Worm (Caenorhabditis elegans): ENCODE measurements around the gene klp-11.

Gene klp-11

DNA sequence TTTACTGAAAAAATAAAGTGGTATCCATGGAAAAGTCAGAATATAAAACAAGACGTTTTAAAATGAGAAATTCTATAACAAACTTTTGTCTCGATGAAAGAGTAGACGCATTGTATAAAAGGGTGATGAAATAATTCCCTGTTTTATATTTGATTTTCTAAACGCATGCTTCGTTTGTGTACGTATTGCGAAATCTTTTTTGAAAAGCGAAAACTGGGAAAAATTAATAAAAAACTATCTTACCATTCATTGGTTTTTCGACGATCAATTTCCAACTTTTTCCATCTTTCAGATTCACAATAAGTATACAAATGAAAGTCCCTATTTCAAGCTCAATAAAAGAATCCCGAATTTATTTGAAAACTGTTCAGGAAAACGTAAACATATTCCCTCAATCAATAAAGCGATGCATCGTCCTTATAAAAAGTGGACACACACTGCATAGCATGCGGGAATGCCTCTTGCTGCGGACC lies 23.0 kb upstream of the klp-11 start, which contains the start of gene C33D9.13:
TSS of gene C33D9.13 (minus strand) at position 423 of the 473 bp plus-strand sequence.
- TF ChIP-seq bed-3 (GFP tag; optimal IDR thresholded peaks at IDR 0.05) (no peak), ces-1 (GFP tag; optimal IDR thresholded peaks at IDR 0.05) (peak; percentile 29)

DNA sequence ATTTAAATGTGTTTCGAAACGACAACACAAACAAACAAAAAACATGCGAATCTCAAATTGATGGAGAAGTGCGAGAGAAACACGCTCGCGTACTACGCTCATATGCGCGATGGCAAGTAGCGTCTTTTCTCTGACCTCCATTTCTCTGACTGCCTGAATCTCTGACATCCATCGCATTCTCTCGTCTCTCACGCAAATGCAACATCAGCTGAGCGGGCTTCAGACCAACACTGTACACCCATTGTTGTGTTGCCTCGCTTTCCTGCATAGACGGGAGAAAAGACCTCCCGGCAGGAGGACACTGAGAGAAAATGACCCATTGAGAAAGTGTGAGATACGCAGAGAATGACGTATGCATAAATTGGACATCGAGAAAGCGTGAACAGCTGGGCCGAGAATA lies 20.3 kb upstream of the klp-11 start:
- peak; percentile 45 for TF ChIP-seq elt-1 (tag; optimal IDR thresholded peaks at IDR 0.05; ENCODE audit: borderline replicate concordance, insufficient read depth)
- TF ChIP-seq cnd-1 (tag; optimal IDR thresholded peaks at IDR 0.05), result peak; percentile 83
- TF ChIP-seq snpc-4 (tag; optimal IDR thresholded peaks at IDR 0.05), result no peak
- peak; percentile 77 for TF ChIP-seq pha-4 (tag; optimal IDR thresholded peaks at IDR 0.05)
- TF ChIP-seq blmp-1 (tag; optimal IDR thresholded peaks at IDR 0.05), result no peak
- TF ChIP-seq ztf-11 (tag; optimal IDR thresholded peaks at IDR 0.05), result peak; percentile 74
- no peak for TF ChIP-seq flh-1 (GFP tag; optimal IDR thresholded peaks at IDR 0.05)
- peak; percentile 93 for TF ChIP-seq hlh-1 (tag; optimal IDR thresholded peaks at IDR 0.05)
- peak; percentile 78 for TF ChIP-seq sptf-1 (tag; optimal IDR thresholded peaks at IDR 0.05)
- no peak for TF ChIP-seq ceh-39 (tag; optimal IDR thresholded peaks at IDR 0.05)
- peak; percentile 84 for TF ChIP-seq unc-62 (GFP tag; optimal IDR thresholded peaks at IDR 0.05)
- no peak for TF ChIP-seq unc-39 (tag; optimal IDR thresholded peaks at IDR 0.05)
- TF ChIP-seq ceh-43 (GFP tag; optimal IDR thresholded peaks at IDR 0.05), result peak; percentile 31
- TF ChIP-seq tbx-8 (GFP tag; optimal IDR thresholded peaks at IDR 0.05), result peak; percentile 21
- no peak for TF ChIP-seq nhr-12 (tag; optimal IDR thresholded peaks at IDR 0.05)
- TF ChIP-seq nhr-237 (tag; optimal IDR thresholded peaks at IDR 0.05), result peak; percentile 56
- TF ChIP-seq sem-2 (GFP tag; optimal IDR thresholded peaks at IDR 0.05), result no peak
- TF ChIP-seq zip-8 (tag; optimal IDR thresholded peaks at IDR 0.05), result no peak
- peak; percentile 54 for TF ChIP-seq M03D4.4 (tag; optimal IDR thresholded peaks at IDR 0.05)
- peak; percentile 98 for TF ChIP-seq ham-2 (GFP tag; optimal IDR thresholded peaks at IDR 0.05)
- TF ChIP-seq nhr-28 (tag; optimal IDR thresholded peaks at IDR 0.05), result no peak
- TF ChIP-seq drap-1 (GFP tag; optimal IDR thresholded peaks at IDR 0.05), result peak; percentile 75
- TF ChIP-seq mep-1 (tag; optimal IDR thresholded peaks at IDR 0.05), result peak; percentile 84
- TF ChIP-seq mls-2 (tag; optimal IDR thresholded peaks at IDR 0.05), result peak; percentile 74
- TF ChIP-seq ceh-83 (GFP tag; optimal IDR thresholded peaks at IDR 0.05), result peak; percentile 52
- peak; percentile 5 for TF ChIP-seq elt-3 (tag; optimal IDR thresholded peaks at IDR 0.05)
- peak; percentile 26 for TF ChIP-seq nhr-2 (tag; optimal IDR thresholded peaks at IDR 0.05)
- TF ChIP-seq unc-120 (tag; optimal IDR thresholded peaks at IDR 0.05; ENCODE audit: poor library complexity, severe bottlenecking), result peak; percentile 95
- peak; percentile 53 for TF ChIP-seq ces-1 (GFP tag; optimal IDR thresholded peaks at IDR 0.05)
- TF ChIP-seq mab-5 (tag; optimal IDR thresholded peaks at IDR 0.05), result no peak
- peak; percentile 75 for TF ChIP-seq lin-13 (tag; optimal IDR thresholded peaks at IDR 0.05)
- TF ChIP-seq lsy-2 (tag; optimal IDR thresholded peaks at IDR 0.05), result peak; percentile 69
- TF ChIP-seq bed-3 (GFP tag; optimal IDR thresholded peaks at IDR 0.05), result peak; percentile 14
- no peak for TF ChIP-seq nhr-76 (tag; optimal IDR thresholded peaks at IDR 0.05)
- peak; percentile 74 for TF ChIP-seq lin-32 (GFP tag; optimal IDR thresholded peaks at IDR 0.05)

DNA sequence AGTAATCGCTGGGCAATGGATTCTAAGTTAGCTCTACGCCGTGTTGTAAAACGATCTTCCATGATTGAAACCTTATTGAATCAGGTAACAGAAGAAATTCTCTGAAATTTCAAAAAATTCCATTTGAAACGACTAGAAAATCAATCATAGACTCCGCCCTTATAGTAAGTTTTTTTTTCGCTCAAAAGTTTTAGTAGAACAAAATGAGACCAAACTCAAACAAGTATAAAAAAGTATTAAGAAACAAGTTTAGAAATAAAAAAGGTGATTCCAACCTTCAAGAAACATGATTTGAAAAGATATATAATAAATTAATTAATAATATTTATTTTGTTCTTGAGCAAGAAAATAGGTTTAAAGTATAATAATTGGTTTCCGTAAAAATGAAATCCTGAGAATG lies 16.2 kb upstream of the klp-11 start, which contains the start of gene C33D9.6:
TSS of gene C33D9.6 (minus strand) at position 101 of the 400 bp plus-strand sequence.
- TF ChIP-seq nhr-28 (tag; optimal IDR thresholded peaks at IDR 0.05) (no peak), mep-1 (tag; optimal IDR thresholded peaks at IDR 0.05) (no peak), ceh-39 (tag; optimal IDR thresholded peaks at IDR 0.05) (no peak), elt-3 (tag; optimal IDR thresholded peaks at IDR 0.05) (no peak), lsy-2 (tag; optimal IDR thresholded peaks at IDR 0.05) (no peak)

DNA sequence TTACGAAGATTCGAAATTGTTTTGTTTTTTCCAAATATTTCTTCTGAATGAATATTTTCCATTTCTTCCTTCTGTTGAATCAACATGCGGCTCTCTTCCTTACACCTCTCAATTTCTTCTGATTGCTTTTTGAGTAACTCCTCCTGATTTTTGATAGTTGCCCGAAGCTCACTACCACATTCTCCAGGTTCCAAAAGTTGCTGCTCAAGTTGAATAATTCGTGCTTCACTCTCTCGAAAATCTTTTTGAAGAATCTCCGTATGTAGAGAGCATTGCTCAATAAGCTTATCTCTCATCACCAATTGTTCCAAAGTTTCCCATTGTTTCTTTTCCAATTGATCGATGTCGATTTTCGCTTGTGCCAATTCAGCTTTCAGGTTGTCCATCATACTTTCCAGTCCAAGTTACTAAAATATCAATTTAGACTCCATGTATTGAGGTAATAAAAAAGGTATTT lies 11.0 kb upstream of the klp-11 start, which contains the start of gene F20C5.6:
TSS of gene F20C5.6 (minus strand) at position 407 of the 457 bp plus-strand sequence.
- TF ChIP-seq ham-2 (GFP tag; optimal IDR thresholded peaks at IDR 0.05), result no peak
- TF ChIP-seq ceh-39 (tag; optimal IDR thresholded peaks at IDR 0.05), result no peak
- TF ChIP-seq blmp-1 (tag; optimal IDR thresholded peaks at IDR 0.05), result no peak
- TF ChIP-seq sem-2 (GFP tag; optimal IDR thresholded peaks at IDR 0.05), result no peak
- no peak for TF ChIP-seq ztf-11 (tag; optimal IDR thresholded peaks at IDR 0.05)
- no peak for TF ChIP-seq elt-3 (tag; optimal IDR thresholded peaks at IDR 0.05)
- TF ChIP-seq drap-1 (GFP tag; optimal IDR thresholded peaks at IDR 0.05), result no peak
- no peak for TF ChIP-seq ceh-43 (GFP tag; optimal IDR thresholded peaks at IDR 0.05)
- TF ChIP-seq sptf-1 (tag; optimal IDR thresholded peaks at IDR 0.05), result no peak
- TF ChIP-seq nhr-237 (tag; optimal IDR thresholded peaks at IDR 0.05), result no peak
- no peak for TF ChIP-seq mab-5 (tag; optimal IDR thresholded peaks at IDR 0.05)

Data from whole organism, mixed stage, embryonic.